Worm (Caenorhabditis elegans): Measurements from ENCODE around the gene rcq-5.

rcq-5 gene

DNA sequence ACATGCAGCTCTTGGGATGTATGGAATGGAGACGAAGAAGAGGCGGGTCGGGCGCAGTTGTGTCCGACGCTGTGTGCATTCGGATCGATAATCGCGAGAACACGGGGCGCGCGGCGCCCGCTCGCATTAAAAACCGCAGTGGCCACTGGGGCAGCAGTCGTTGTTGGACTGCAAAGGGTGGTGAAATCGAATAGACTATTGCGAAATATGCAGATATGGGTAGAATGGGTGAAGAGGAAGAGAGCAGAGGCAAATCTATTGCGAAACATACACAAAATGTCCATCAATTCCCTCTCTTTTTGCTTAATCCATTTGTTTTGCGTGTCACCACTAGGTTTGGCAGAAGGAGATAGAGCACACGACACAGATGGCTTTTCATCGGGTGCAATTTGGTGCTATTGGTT, 39.7 kb downstream of the rcq-5 start (continued):
- TF ChIP-seq ceh-20 (GFP tag; IDR thresholded peaks at IDR 0.05), result peak; percentile 82
- no peak for TF ChIP-seq jun-1 (tag; optimal IDR thresholded peaks at IDR 0.05)
- TF ChIP-seq lir-3 (tag; optimal IDR thresholded peaks at IDR 0.05), result peak; percentile 7
- peak; percentile 68 for TF ChIP-seq set-16 (GFP tag; IDR thresholded peaks at IDR 0.05)
- TF ChIP-seq nhr-41 (GFP tag; IDR thresholded peaks at IDR 0.05), result no peak
- 0 out of 2 replicates have a peak, but pooled peaks have one; percentile 10 for TF ChIP-seq saeg-2 (GFP tag; IDR thresholded peaks at IDR 0.05)
- TF ChIP-seq ZK337.2 (GFP tag; IDR thresholded peaks at IDR 0.05), result no peak
- TF ChIP-seq mdl-1 (tag; optimal IDR thresholded peaks at IDR 0.05), result peak in 1 of 2 experiments; percentile 61
- TF ChIP-seq D1046.2 (GFP tag; IDR thresholded peaks at IDR 0.05), result no peak
- TF ChIP-seq fkh-10 (GFP tag; optimal IDR thresholded peaks at IDR 0.05), result peak; percentile 47
- TF ChIP-seq hif-1 (tag; optimal IDR thresholded peaks at IDR 0.05), result peak in 1 of 2 experiments; percentile 58
- TF ChIP-seq hmg-1.1 (GFP tag; IDR thresholded peaks at IDR 0.05), result peak; percentile 73
- TF ChIP-seq pha-4 (GFP tag; IDR thresholded peaks at IDR 0.05), result no peak
- TF ChIP-seq pha-4 (tag; optimal IDR thresholded peaks at IDR 0.05), result no peak
- no peak for TF ChIP-seq nhr-111 (GFP tag; optimal IDR thresholded peaks at IDR 0.05)
- no peak for TF ChIP-seq aly-2 (tag; optimal IDR thresholded peaks at IDR 0.05)
- no peak for TF ChIP-seq arid-1 (GFP tag; conservative IDR thresholded peaks at IDR 0.05)
- peak; percentile 64 for TF ChIP-seq mes-2 (tag; optimal IDR thresholded peaks at IDR 0.05; ENCODE audit: poor library complexity, severe bottlenecking)
- TF ChIP-seq unc-130 (GFP tag; optimal IDR thresholded peaks at IDR 0.05), result no peak
- TF ChIP-seq lsy-2 (tag; optimal IDR thresholded peaks at IDR 0.05), result peak; percentile 67 to 87
- peak; percentile 76 for TF ChIP-seq ceh-28 (tag; optimal IDR thresholded peaks at IDR 0.05)
- peak; percentile 80 for TF ChIP-seq rbr-2 (tag; optimal IDR thresholded peaks at IDR 0.05)
- TF ChIP-seq nhr-10 (tag; optimal IDR thresholded peaks at IDR 0.05), result peak; percentile 10
- no peak; the same call in 1 of the 2 replicates for TF ChIP-seq dmd-8 (GFP tag; IDR thresholded peaks at IDR 0.05)
- peak; percentile 96 for TF ChIP-seq aha-1 (tag)
- peak; percentile 74 for TF ChIP-seq mep-1 (tag; optimal IDR thresholded peaks at IDR 0.05)
- peak; percentile 79 for TF ChIP-seq ctbp-1 (GFP tag; IDR thresholded peaks at IDR 0.05)

DNA sequence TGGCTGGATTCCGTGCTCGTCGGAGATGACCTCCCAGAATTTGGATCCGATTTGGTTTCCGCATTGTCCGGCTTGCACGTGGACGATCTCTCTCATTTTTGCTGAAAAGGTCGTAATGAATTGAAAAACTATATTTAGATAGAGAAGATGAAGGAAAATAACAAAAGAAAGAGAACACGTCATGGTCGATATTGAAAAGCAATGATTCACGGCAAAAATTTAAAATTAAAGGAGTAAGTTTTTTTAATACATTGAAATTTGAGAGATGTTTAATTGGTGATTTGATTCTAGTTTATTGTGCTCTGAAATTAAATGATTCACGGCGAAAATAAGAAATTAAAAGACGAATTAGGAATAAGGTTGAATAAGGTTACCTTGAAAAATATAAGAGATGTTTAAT, 40.2 kb downstream of the rcq-5 start, which contains the start of gene tbb-2:
Gene tbb-2 (minus strand): TSS at position 101 of the 400 bp plus-strand sequence.
- TF ChIP-seq nhr-41 (GFP tag; IDR thresholded peaks at IDR 0.05) (no peak), lir-3 (tag; optimal IDR thresholded peaks at IDR 0.05) (no peak), tra-1 (GFP tag; IDR thresholded peaks at IDR 0.05) (no peak), pqm-1 (tag; optimal IDR thresholded peaks at IDR 0.05) (no peak), nhr-111 (GFP tag; optimal IDR thresholded peaks at IDR 0.05) (no peak)

DNA sequence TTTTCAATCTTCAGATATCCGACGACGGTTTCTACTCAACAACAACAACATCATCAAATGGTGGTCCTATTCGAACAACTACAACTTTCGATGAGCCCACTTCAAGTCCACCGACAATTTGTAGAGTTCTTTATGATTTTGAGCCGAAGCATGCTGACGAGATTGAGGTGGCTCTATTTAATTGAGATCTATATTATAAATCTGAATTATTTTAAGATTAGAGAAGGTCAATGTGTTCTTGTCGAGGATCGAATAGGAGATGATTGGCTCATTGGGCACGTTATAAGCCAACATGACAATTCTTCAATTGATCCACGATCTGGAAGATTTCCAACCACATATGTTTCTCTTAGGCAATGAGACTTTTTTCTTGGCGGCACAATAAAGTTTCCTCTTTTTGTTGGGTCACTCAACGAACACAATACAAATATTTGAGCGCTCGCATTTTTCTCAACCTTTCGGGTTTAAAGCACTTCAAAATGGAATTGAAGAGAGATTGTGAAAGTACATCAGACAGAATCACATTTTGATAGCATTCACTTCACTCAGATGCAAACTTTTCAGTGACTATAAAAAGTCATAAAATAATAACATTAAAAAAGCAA, 42.3 kb downstream of the rcq-5 start:
- no peak for TF ChIP-seq tag-97 (GFP tag; IDR thresholded peaks at IDR 0.05)
- no peak for TF ChIP-seq ceh-44 (GFP tag; IDR thresholded peaks at IDR 0.05)
- no peak for TF ChIP-seq daf-8 (GFP tag; IDR thresholded peaks at IDR 0.05)
- no peak for TF ChIP-seq hlh-11 (tag; optimal IDR thresholded peaks at IDR 0.05)
- TF ChIP-seq mes-2 (tag; optimal IDR thresholded peaks at IDR 0.05; ENCODE audit: poor library complexity, severe bottlenecking), result peak; percentile 17
- peak; percentile 82 for TF ChIP-seq ztf-7 (tag; optimal IDR thresholded peaks at IDR 0.05)
- TF ChIP-seq ceh-32 (tag; optimal IDR thresholded peaks at IDR 0.05; ENCODE audit: poor library complexity), result no peak
- no peak for TF ChIP-seq fkh-10 (GFP tag; optimal IDR thresholded peaks at IDR 0.05)
- TF ChIP-seq nhr-111 (GFP tag; optimal IDR thresholded peaks at IDR 0.05), result peak; percentile 45
- TF ChIP-seq lin-13 (GFP tag; optimal IDR thresholded peaks at IDR 0.05), result no peak
- no peak for TF ChIP-seq Y5F2A.4 (GFP tag; optimal IDR thresholded peaks at IDR 0.05)
- TF ChIP-seq aha-1 (tag), result peak; percentile 96
- TF ChIP-seq zag-1 (tag; optimal IDR thresholded peaks at IDR 0.05), result no peak
- no peak for TF ChIP-seq lir-3 (tag; optimal IDR thresholded peaks at IDR 0.05)
- peak; percentile 53 for TF ChIP-seq hmg-1.1 (GFP tag; IDR thresholded peaks at IDR 0.05)
- no peak for TF ChIP-seq saeg-2 (GFP tag; IDR thresholded peaks at IDR 0.05)
- no peak for TF ChIP-seq aly-2 (tag; optimal IDR thresholded peaks at IDR 0.05)
- peak; percentile 42 for TF ChIP-seq arid-1 (GFP tag; conservative IDR thresholded peaks at IDR 0.05)
- no peak for TF ChIP-seq T20F7.1 (GFP tag; optimal IDR thresholded peaks at IDR 0.05)
- TF ChIP-seq lin-38 (GFP tag; IDR thresholded peaks at IDR 0.05), result peak; percentile 69
- TF ChIP-seq madf-5 (GFP tag; IDR thresholded peaks at IDR 0.05), result 0 out of 4 replicates have a peak, but pooled peaks of 1 of the 2 experiments have one; percentile 7
- TF ChIP-seq cey-2 (tag; optimal IDR thresholded peaks at IDR 0.05; ENCODE audit: borderline replicate concordance, insufficient read depth), result no peak
- no peak for TF ChIP-seq nhr-237 (tag; optimal IDR thresholded peaks at IDR 0.05)
- peak; percentile 27; the same call in 1 of the 2 replicates for TF ChIP-seq pha-4 (GFP tag; IDR thresholded peaks at IDR 0.05)
- TF ChIP-seq pha-4 (tag; optimal IDR thresholded peaks at IDR 0.05), result no peak
- peak; percentile 74 for TF ChIP-seq mep-1 (tag; optimal IDR thresholded peaks at IDR 0.05)
- no peak for TF ChIP-seq dmd-9 (GFP tag; IDR thresholded peaks at IDR 0.05)
- TF ChIP-seq set-16 (GFP tag; IDR thresholded peaks at IDR 0.05), result no peak
- no peak for TF ChIP-seq egl-43 (GFP tag; IDR thresholded peaks at IDR 0.05)

Data from whole organism, L4 larva.